Worm (Caenorhabditis elegans) whole organism, early embryonic: ENCODE data around the gene tex-2.

Experiments used
- B0310.2 ChIP-seq: sonication (generic microtip); optimal IDR thresholded peaks from 2 replicates; lab custom pipeline; 2016; ENCODE audit warnings: mild to moderate bottlenecking, missing genetic modification characterization, missing compliant biosample characterization
- F13C5.2 ChIP-seq: sonication (generic microtip); optimal IDR thresholded peaks from 2 replicates; lab custom pipeline; 2017; ENCODE audit warnings: mild to moderate bottlenecking, missing genetic modification characterization, inconsistent platforms, missing compliant biosample characterization
- aly-1 ChIP-seq: sonication (generic microtip); optimal IDR thresholded peaks from 2 replicates; lab custom pipeline; 2016; ENCODE audit warnings: missing genetic modification characterization, missing compliant biosample characterization
- ama-1 ChIP-seq: fragments of 150-350 bp; optimal IDR thresholded peaks from 2 replicates; lab custom pipeline; 2014
- ceh-13 ChIP-seq: fragments of 200-800 bp; sonication (Bioruptor generic); optimal IDR thresholded peaks from 2 replicates; lab custom pipeline; 2018; ENCODE audit warnings: mild to moderate bottlenecking, missing genetic modification characterization, missing compliant biosample characterization
- ceh-36 ChIP-seq: sonication (generic microtip); optimal IDR thresholded peaks from 2 replicates; lab custom pipeline; 2016; ENCODE audit warnings: missing genetic modification characterization, inconsistent platforms, missing compliant biosample characterization
- ets-7 ChIP-seq: sonication (generic microtip); optimal IDR thresholded peaks from 2 replicates; lab custom pipeline; 2016; ENCODE audit warnings: missing genotype, missing genetic modification characterization, missing compliant biosample characterization
- flt-1 ChIP-seq: fragments of 200-800 bp; sonication (Bioruptor generic); IDR thresholded peaks from 2 replicates; pipeline ENCODE4 v1.3.6; 2022; ENCODE audit warnings: missing genetic modification characterization, missing compliant biosample characterization
- hmbx-1 ChIP-seq: sonication (generic microtip); optimal IDR thresholded peaks from 2 replicates; lab custom pipeline; 2016; ENCODE audit warnings: mild to moderate bottlenecking, missing genetic modification characterization, missing compliant biosample characterization
- hmg-4 ChIP-seq: fragments of 200-800 bp; sonication (Bioruptor generic); optimal IDR thresholded peaks from 2 replicates; lab custom pipeline; 2018; ENCODE audit warnings: mild to moderate bottlenecking, missing genetic modification characterization, missing compliant biosample characterization
- hnd-1 ChIP-seq: sonication (generic microtip); optimal IDR thresholded peaks from 2 replicates; lab custom pipeline; 2016; ENCODE audit warnings: missing genetic modification characterization, missing compliant biosample characterization
- pes-1 ChIP-seq: fragments of 200-800 bp; sonication (Bioruptor generic); IDR thresholded peaks from 2 replicates; pipeline ENCODE4 v1.3.6; 2022; ENCODE audit warnings: missing genetic modification reagents, missing genetic modification characterization, missing compliant biosample characterization
- scrt-1 ChIP-seq: fragments of 200-800 bp; sonication (Bioruptor generic); IDR thresholded peaks from 2 replicates; pipeline ENCODE4 v1.3.6; 2022; ENCODE audit warnings: missing genetic modification characterization, missing compliant biosample characterization
- sea-1 ChIP-seq: fragments of 200-800 bp; sonication (Bioruptor generic); conservative IDR thresholded peaks from 2 replicates; pipeline ENCODE4 v1.3.6; 2022; ENCODE audit warnings: missing genetic modification characterization, missing compliant biosample characterization
- tbx-11 ChIP-seq: fragments of 200-800 bp; sonication (Bioruptor generic); IDR thresholded peaks from 2 replicates; pipeline ENCODE4 v1.3.6; 2022; ENCODE audit warnings: missing genetic modification characterization, missing compliant biosample characterization
- tbx-37 ChIP-seq: fragments of 200-800 bp; sonication (Bioruptor generic); conservative IDR thresholded peaks from 2 replicates; pipeline ENCODE4 v1.3.6; 2022; ENCODE audit warnings: missing genetic modification reagents, missing genetic modification characterization, missing compliant biosample characterization
- tra-4 ChIP-seq: sonication (generic microtip); optimal IDR thresholded peaks from 2 replicates; lab custom pipeline; 2017; ENCODE audit warnings: missing genetic modification characterization, missing compliant biosample characterization

tex-2 gene

ce11 chrII:5831373-5831772 lies 42.0 kb downstream of the tex-2 start:
- TF ChIP-seq tbx-11 (GFP tag; lab: Robert Waterston, UW) (no peak), ceh-13 (GFP tag; lab: Kevin White, UChicago) (no peak), tra-4 (no peak), ets-7 (tag; lab: Kevin White, UChicago) (no peak), ama-1 (lab: Kevin White, UChicago) (no peak)

- no peak for TF ChIP-seq F13C5.2 (tag; lab: Kevin White, UChicago)
- no peak for TF ChIP-seq ets-7 (tag; lab: Kevin White, UChicago)
- TF ChIP-seq aly-1: no peak
- TF ChIP-seq sea-1 (GFP tag; lab: Robert Waterston, UW): no peak
- TF ChIP-seq scrt-1: no peak
- TF ChIP-seq tbx-11 (GFP tag; lab: Robert Waterston, UW): no peak
These were observed 43.4 kb downstream of the tex-2 start, which contains the start of gene col-74 for ce11 chrII:5829940-5830424. TSS of gene col-74 (plus strand) at chrII:5830374.

ce11 chrII:5828486-5828885 lies 44.9 kb downstream of the tex-2 start, which contains the start of gene ZK1248.11:
TSS of gene ZK1248.11 (minus strand) at chrII:5828586.
- TF ChIP-seq hmg-4: no peak
- no peak for TF ChIP-seq tra-4
- TF ChIP-seq aly-1: no peak
- no peak for TF ChIP-seq pes-1 (GFP tag; lab: Robert Waterston, UW)
- TF ChIP-seq tbx-37 (GFP tag; lab: Robert Waterston, UW): no peak
- TF ChIP-seq hmbx-1 (tag; lab: Kevin White, UChicago): no peak
- TF ChIP-seq sea-1 (GFP tag; lab: Robert Waterston, UW): no peak
- TF ChIP-seq ama-1 (lab: Kevin White, UChicago): no peak
- no peak for TF ChIP-seq F13C5.2 (tag; lab: Kevin White, UChicago)
- TF ChIP-seq flt-1 (GFP tag; lab: Robert Waterston, UW): no peak
- no peak for TF ChIP-seq hnd-1 (tag; lab: Kevin White, UChicago)

DNA sequence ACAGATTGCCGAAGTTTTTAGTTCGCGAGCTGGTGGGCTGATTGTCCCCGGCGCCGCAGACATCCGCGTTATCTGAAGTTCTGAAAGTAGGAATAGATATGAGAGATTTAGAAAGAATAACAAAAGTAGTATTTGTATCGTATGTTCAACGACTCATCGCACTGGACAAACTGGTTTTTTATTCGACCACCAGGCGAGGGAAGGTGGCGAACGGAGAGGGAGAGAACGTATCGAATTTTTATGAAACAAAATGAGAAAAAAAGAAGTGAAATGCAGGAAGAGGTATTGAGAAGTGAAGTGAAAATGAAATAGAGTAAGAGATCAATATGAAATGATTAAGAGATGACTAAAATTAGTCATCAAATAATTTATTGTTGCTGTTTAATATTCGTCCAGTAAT lies 46.0 kb downstream of the tex-2 start, which contains the start of gene tbc-2:
Gene tbc-2, minus strand, starts transcription at position 80 of the 400 bp plus-strand sequence.
- TF ChIP-seq ceh-36 (tag; lab: Kevin White, UChicago): no peak

DNA sequence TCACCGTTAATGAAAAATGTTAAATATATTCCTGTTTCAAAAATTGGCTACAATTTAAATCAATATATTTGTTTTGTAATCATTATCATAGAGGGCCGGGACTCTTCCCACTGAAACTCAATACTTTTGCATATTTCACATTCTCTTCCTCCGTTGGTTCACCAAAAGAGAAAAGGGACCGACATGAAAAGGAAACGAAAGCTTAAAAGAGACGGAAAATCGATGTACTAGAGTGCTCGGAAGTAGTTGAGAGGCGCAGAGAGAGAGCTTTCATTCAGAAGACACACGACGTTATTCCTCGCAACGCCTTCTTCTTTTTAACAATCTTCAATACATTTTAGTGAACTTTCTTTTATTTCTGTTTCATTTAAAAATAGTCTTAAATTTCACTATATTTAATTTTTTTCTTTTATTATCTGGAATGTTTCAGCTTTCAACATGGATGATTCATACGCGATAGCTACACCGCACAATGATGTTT lies 53.1 kb downstream of the tex-2 start, which contains the start of gene ehs-1:
Gene ehs-1, plus strand, starts transcription at position 431 of the 481 bp plus-strand sequence.
- TF ChIP-seq sea-1 (GFP tag; lab: Robert Waterston, UW): no peak
- TF ChIP-seq tbx-37 (GFP tag; lab: Robert Waterston, UW): no peak
- no peak for TF ChIP-seq pes-1 (GFP tag; lab: Robert Waterston, UW)
- no peak for TF ChIP-seq hmbx-1 (tag; lab: Kevin White, UChicago)

DNA sequence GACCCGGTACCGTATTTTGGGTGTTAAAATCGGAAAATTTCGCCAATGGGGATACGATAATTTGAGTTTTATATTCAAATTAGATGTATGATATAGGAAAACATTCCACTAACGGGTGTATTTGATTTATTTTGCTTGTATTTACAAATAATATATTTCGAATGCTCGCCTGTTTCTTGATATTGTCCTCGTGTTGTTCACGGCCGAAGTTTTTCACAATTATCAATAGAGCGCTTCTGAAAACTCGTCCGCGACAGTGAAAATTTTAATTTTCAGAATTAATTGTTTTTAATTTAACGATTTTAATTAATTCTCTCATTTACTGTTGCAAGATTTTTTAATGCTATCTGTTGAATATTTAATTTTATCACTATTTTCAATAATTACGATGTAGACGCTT lies 53.8 kb downstream of the tex-2 start:
- TF ChIP-seq flt-1 (GFP tag; lab: Robert Waterston, UW): no peak
- TF ChIP-seq F13C5.2 (tag; lab: Kevin White, UChicago): no peak
- no peak for TF ChIP-seq hmg-4
- TF ChIP-seq pes-1 (GFP tag; lab: Robert Waterston, UW): no peak
- no peak for TF ChIP-seq B0310.2 (tag; lab: Kevin White, UChicago)
- no peak for TF ChIP-seq ceh-13 (GFP tag; lab: Kevin White, UChicago)
- TF ChIP-seq hmbx-1 (tag; lab: Kevin White, UChicago): no peak
- TF ChIP-seq hnd-1 (tag; lab: Kevin White, UChicago): no peak

- no peak for TF ChIP-seq F13C5.2 (tag; lab: Kevin White, UChicago)
- no peak for TF ChIP-seq hmbx-1 (tag; lab: Kevin White, UChicago)
- no peak for TF ChIP-seq sea-1 (GFP tag; lab: Robert Waterston, UW)
- TF ChIP-seq scrt-1: no peak
- TF ChIP-seq hmg-4: no peak
- TF ChIP-seq ceh-36 (tag; lab: Kevin White, UChicago): no peak
- TF ChIP-seq pes-1 (GFP tag; lab: Robert Waterston, UW): no peak
- TF ChIP-seq B0310.2 (tag; lab: Kevin White, UChicago): no peak
- TF ChIP-seq aly-1: no peak
- no peak for TF ChIP-seq tbx-11 (GFP tag; lab: Robert Waterston, UW)
- TF ChIP-seq ama-1 (lab: Kevin White, UChicago): no peak
- no peak for TF ChIP-seq hnd-1 (tag; lab: Kevin White, UChicago)
- TF ChIP-seq ceh-13 (GFP tag; lab: Kevin White, UChicago): no peak
These were observed 55.1 kb downstream of the tex-2 start, which contains the start of gene ZK1248.4 for ce11 chrII:5818298-5818697. TSS of gene ZK1248.4 (plus strand) at chrII:5818598.
